Worm (Caenorhabditis elegans): ENCODE measurements around the gene C23G10.11.

C23G10.11 gene

ce11 chrIII:6202440-6202839, 12.9 kb downstream of the C23G10.11 start:
- TF ChIP-seq tbx-2 (tag; optimal IDR thresholded peaks at IDR 0.05) (no peak), nhr-11 (tag; optimal IDR thresholded peaks at IDR 0.05) (no peak), mml-1 (tag; optimal IDR thresholded peaks at IDR 0.05) (no peak), zag-1 (tag; optimal IDR thresholded peaks at IDR 0.05) (no peak), nhr-77 (tag; optimal IDR thresholded peaks at IDR 0.05) (no peak), elt-1 (tag; optimal IDR thresholded peaks at IDR 0.05) (no peak), skn-1 (tag; optimal IDR thresholded peaks at IDR 0.05) (no peak), ceh-9 (tag; optimal IDR thresholded peaks at IDR 0.05) (no peak), nhr-12 (tag; optimal IDR thresholded peaks at IDR 0.05) (no peak), nhr-28 (tag; optimal IDR thresholded peaks at IDR 0.05) (no peak), nhr-76 (tag; optimal IDR thresholded peaks at IDR 0.05) (no peak), fkh-10 (GFP tag; optimal IDR thresholded peaks at IDR 0.05) (no peak), lin-39 (tag; optimal IDR thresholded peaks at IDR 0.05) (no peak), lsy-12 (tag; optimal IDR thresholded peaks at IDR 0.05) (no peak)

ce11 chrIII:6201325-6201724, 14.1 kb downstream of the C23G10.11 start:
- TF ChIP-seq nhr-76 (tag; optimal IDR thresholded peaks at IDR 0.05) (no peak), lin-39 (tag; optimal IDR thresholded peaks at IDR 0.05) (no peak), daf-12 (tag; optimal IDR thresholded peaks at IDR 0.05) (no peak), egl-5 (tag; optimal IDR thresholded peaks at IDR 0.05) (no peak), pha-4 (tag; optimal IDR thresholded peaks at IDR 0.05) (no peak), ZK546.5 (tag; optimal IDR thresholded peaks at IDR 0.05) (no peak), mdl-1 (tag; optimal IDR thresholded peaks at IDR 0.05) (no peak), skn-1 (tag; optimal IDR thresholded peaks at IDR 0.05) (no peak), lin-15B (tag; optimal IDR thresholded peaks at IDR 0.05) (no peak), mml-1 (tag; optimal IDR thresholded peaks at IDR 0.05) (no peak), ceh-28 (tag; optimal IDR thresholded peaks at IDR 0.05) (no peak), ceh-16 (tag; optimal IDR thresholded peaks at IDR 0.05) (no peak), nhr-28 (tag; optimal IDR thresholded peaks at IDR 0.05) (no peak), nhr-11 (tag; optimal IDR thresholded peaks at IDR 0.05) (no peak), nhr-25 (tag; optimal IDR thresholded peaks at IDR 0.05) (no peak), nhr-23 (tag; optimal IDR thresholded peaks at IDR 0.05) (no peak)

DNA sequence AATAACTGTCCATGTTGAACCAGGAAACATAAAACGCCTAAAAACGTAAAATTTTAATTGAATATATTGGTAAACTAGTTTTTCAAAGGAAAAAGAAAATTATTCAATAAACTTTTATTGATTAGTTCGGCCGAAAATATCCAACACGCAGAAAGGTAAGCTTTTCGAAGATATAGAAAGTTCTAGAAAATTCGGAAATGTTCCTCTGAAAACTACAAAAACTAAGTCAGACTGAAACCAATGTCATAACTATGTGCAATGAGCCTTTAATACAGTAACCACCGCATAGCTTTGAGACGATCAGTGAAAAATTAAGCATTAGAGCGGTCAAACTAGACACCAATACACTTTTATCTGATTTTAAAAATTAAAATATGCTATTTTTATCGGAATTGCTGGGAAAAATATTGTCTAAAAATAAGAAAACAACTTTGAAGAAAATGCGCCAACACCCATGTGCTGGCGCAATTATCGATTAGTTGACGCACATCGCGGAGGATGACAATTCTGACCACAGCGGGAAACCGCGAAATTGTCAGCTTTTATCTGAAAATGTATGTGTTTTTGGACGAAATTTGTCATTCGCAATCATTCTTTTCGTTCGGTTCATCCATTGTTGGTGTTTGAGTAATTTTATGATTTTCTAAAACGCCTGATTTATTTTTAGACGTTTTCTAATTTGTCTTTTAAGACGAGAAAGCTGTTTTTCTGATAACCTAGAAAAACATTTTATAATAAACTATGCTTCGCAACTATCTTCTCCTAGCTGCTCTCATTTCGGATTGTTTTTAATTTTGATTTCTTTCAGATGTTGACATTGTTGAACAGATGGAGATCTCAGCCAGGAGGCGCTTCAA, 16.8 kb downstream of the C23G10.11 start, which contains the start of the genes C23G10.7 and rpn-2:
TSS of gene C23G10.7 (minus strand) at position 37 of the 857 bp plus-strand sequence.
TSS of gene rpn-2 (plus strand) at position 807 of the 857 bp plus-strand sequence.
- no peak for TF ChIP-seq nhr-77 (tag; optimal IDR thresholded peaks at IDR 0.05)
- no peak for TF ChIP-seq ztf-4 (tag; optimal IDR thresholded peaks at IDR 0.05)
- no peak for TF ChIP-seq nhr-237 (tag; optimal IDR thresholded peaks at IDR 0.05)
- no peak for TF ChIP-seq daf-12 (tag; optimal IDR thresholded peaks at IDR 0.05)
- no peak for TF ChIP-seq zag-1 (tag; optimal IDR thresholded peaks at IDR 0.05)
- no peak for TF ChIP-seq nhr-28 (tag; optimal IDR thresholded peaks at IDR 0.05)
- no peak for TF ChIP-seq elt-3 (tag; optimal IDR thresholded peaks at IDR 0.05)
- no peak for TF ChIP-seq fkh-10 (GFP tag; optimal IDR thresholded peaks at IDR 0.05)
- peak; percentile 38 for TF ChIP-seq elt-2 (tag; optimal IDR thresholded peaks at IDR 0.05)
- TF ChIP-seq nfya-1 (tag; optimal IDR thresholded peaks at IDR 0.05; ENCODE audit: insufficient read depth): peak; percentile 69
- TF ChIP-seq pha-4 (tag; optimal IDR thresholded peaks at IDR 0.05): peak; percentile 75
- TF ChIP-seq ceh-82 (tag; optimal IDR thresholded peaks at IDR 0.05): no peak
- TF ChIP-seq egl-5 (tag; optimal IDR thresholded peaks at IDR 0.05): peak; percentile 10
- no peak for TF ChIP-seq ceh-9 (tag; optimal IDR thresholded peaks at IDR 0.05)
- TF ChIP-seq nhr-25 (tag; optimal IDR thresholded peaks at IDR 0.05): peak; percentile 38
- no peak for TF ChIP-seq eor-1 (tag; optimal IDR thresholded peaks at IDR 0.05)
- TF ChIP-seq nhr-11 (tag; optimal IDR thresholded peaks at IDR 0.05): no peak
- peak; percentile 25 for TF ChIP-seq lsy-12 (tag; optimal IDR thresholded peaks at IDR 0.05)
- peak; percentile 53 for TF ChIP-seq ama-1 (optimal IDR thresholded peaks at IDR 0.05)
- TF ChIP-seq ceh-28 (tag; optimal IDR thresholded peaks at IDR 0.05): peak; percentile 62
- TF ChIP-seq lin-15B (tag; optimal IDR thresholded peaks at IDR 0.05): peak; percentile 71
- peak; percentile 98 for TF ChIP-seq skn-1 (tag; optimal IDR thresholded peaks at IDR 0.05)
- TF ChIP-seq hmg-11 (tag; optimal IDR thresholded peaks at IDR 0.05): peak; percentile 56
- peak; percentile 39 for TF ChIP-seq nhr-23 (tag; optimal IDR thresholded peaks at IDR 0.05)
- TF ChIP-seq pqm-1 (tag; optimal IDR thresholded peaks at IDR 0.05): peak; percentile 22
- TF ChIP-seq nhr-43 (tag; optimal IDR thresholded peaks at IDR 0.05; ENCODE audit: poor library complexity, severe bottlenecking): peak; percentile 0
- peak; percentile 12 for TF ChIP-seq lin-39 (tag; optimal IDR thresholded peaks at IDR 0.05)
- TF ChIP-seq R02D3.7 (tag; optimal IDR thresholded peaks at IDR 0.05): peak; percentile 22
- no peak for TF ChIP-seq mml-1 (tag; optimal IDR thresholded peaks at IDR 0.05)
- TF ChIP-seq jun-1 (tag; optimal IDR thresholded peaks at IDR 0.05): peak; percentile 30
- TF ChIP-seq ZK546.5 (tag; optimal IDR thresholded peaks at IDR 0.05): no peak
